Fruit fly (Drosophila melanogaster): Measurements from ENCODE around the gene Arfrp1.
A peak's percentile ranks its signal among the peaks of the same experiment; 100 is the strongest.

Arfrp1 gene

DNA sequence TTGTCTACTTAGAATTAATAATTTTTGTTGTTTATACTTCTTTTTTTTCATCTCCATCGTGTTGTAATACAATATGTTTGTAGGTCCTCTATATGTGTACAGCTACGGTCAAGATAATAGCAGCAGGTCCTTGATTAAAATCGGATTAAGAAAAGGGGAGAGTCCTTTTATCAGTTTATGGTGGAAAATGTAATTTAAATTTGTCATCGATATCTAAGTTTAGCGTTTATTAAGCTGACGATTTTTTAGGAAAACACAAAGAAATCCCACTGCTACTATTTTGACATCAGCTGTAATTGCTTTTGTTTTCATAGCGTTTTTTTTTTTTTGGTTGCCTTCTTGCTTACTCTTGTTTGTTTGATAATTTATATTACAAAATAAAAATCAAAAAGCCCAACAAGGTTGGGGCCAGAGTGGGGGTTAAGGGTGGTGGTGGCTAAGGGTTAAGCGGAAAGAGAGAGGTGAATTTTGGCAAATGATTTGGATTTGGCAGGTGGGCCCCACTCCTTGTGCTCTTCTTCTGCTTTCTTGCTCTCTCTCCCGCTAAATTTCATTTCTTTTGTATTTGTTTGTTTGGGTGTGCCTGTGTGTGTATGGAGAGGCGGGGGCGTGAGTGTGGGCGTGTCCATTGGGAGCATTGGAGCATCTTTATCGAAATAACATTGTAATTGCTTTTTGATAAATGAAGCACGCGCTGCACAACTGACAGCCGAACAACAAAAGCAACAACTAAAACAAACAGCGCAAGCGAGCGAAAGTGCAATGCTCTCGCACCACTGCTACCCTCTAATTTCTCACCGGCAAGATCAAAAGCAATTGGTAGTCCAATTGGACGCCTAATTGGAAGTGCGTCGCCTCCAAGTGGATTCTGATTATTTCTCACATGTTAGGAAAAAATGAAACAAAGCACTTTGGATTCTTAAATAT lies 14.2 kb downstream of the Arfrp1 start (continued):
- TF ChIP-seq PHDP (tag; optimal IDR thresholded peaks at IDR 0.05) (peak; percentile 63), ssp (GFP tag; IDR thresholded peaks at IDR 0.05) (no peak), Sox100B (GFP tag; optimal IDR thresholded peaks at IDR 0.05) (peak; percentile 26), pros (GFP tag; optimal IDR thresholded peaks at IDR 0.05) (no peak), chm (GFP tag; IDR thresholded peaks at IDR 0.05) (no peak), CG12391 (tag; optimal IDR thresholded peaks at IDR 0.05) (peak; percentile 45), CG6791 (GFP tag; IDR thresholded peaks at IDR 0.05; ENCODE audit: partially characterized antibody) (no peak), CG12236 (GFP tag; optimal IDR thresholded peaks at IDR 0.05) (no peak), CG17328 (GFP tag; IDR thresholded peaks at IDR 0.05) (peak; percentile 26; the same call in 1 of the 2 replicates), Sox102F (GFP tag; optimal IDR thresholded peaks at IDR 0.05) (peak; percentile 63), CG3838 (GFP tag; optimal IDR thresholded peaks at IDR 0.05) (no peak), ash1 (GFP tag; optimal IDR thresholded peaks at IDR 0.05) (no peak), CG15696 (tag; optimal IDR thresholded peaks at IDR 0.05) (peak; percentile 8), CG10462 (GFP tag; optimal IDR thresholded peaks at IDR 0.05) (no peak), CG3163 (GFP tag; optimal IDR thresholded peaks at IDR 0.05) (no peak), vfl (GFP tag; optimal IDR thresholded peaks at IDR 0.05) (peak; percentile 7), Hr39 (optimal IDR thresholded peaks at IDR 0.05) (no peak), sug (tag; optimal IDR thresholded peaks at IDR 0.05) (no peak), CG34224 (GFP tag; IDR thresholded peaks at IDR 0.05; ENCODE audit: partially characterized antibody) (no peak), CG4328 (GFP tag; optimal IDR thresholded peaks at IDR 0.05) (no peak), Fer3 (tag; optimal IDR thresholded peaks at IDR 0.05) (peak; percentile 50), jumu (GFP tag; optimal IDR thresholded peaks at IDR 0.05) (no peak), unpg (GFP tag; optimal IDR thresholded peaks at IDR 0.05) (peak; percentile 52), CG1529 (GFP tag; optimal IDR thresholded peaks at IDR 0.05) (no peak), Mes4 (GFP tag; optimal IDR thresholded peaks at IDR 0.05) (peak; percentile 5), da (GFP tag; optimal IDR thresholded peaks at IDR 0.05) (no peak), Dbx (GFP tag; IDR thresholded peaks at IDR 0.05) (no peak), tll (GFP tag; optimal IDR thresholded peaks at IDR 0.05) (no peak), CG8765 (GFP tag; IDR thresholded peaks at IDR 0.05) (no peak), ham (GFP tag; IDR thresholded peaks at IDR 0.05) (no peak), twi (tag; optimal IDR thresholded peaks at IDR 0.05) (no peak), toy (GFP tag; IDR thresholded peaks at IDR 0.05) (no peak), CrebB (tag; optimal IDR thresholded peaks at IDR 0.05) (no peak), gro (GFP tag; optimal IDR thresholded peaks at IDR 0.05) (peak; percentile 7), Nf-YA (GFP tag; IDR thresholded peaks at IDR 0.05) (no peak), Atf6 (GFP tag; IDR thresholded peaks at IDR 0.05) (peak; percentile 37; the same call in 1 of the 2 replicates), gcm2 (GFP tag; optimal IDR thresholded peaks at IDR 0.05) (no peak), CG14710 (tag; optimal IDR thresholded peaks at IDR 0.05) (peak; percentile 41), Lhr (GFP tag; optimal IDR thresholded peaks at IDR 0.05) (no peak), D19B (GFP tag; optimal IDR thresholded peaks at IDR 0.05) (peak; percentile 81), Nf-YB (GFP tag; optimal IDR thresholded peaks at IDR 0.05) (no peak), Dfd (GFP tag; optimal IDR thresholded peaks at IDR 0.05) (no peak), CG11093 (GFP tag; IDR thresholded peaks at IDR 0.05) (no peak), CG2199 (GFP tag; IDR thresholded peaks at IDR 0.05) (no peak), Vsx1 (GFP tag; optimal IDR thresholded peaks at IDR 0.05) (no peak), caup (GFP tag; optimal IDR thresholded peaks at IDR 0.05; ENCODE audit: severe bottlenecking) (no peak), CG12219 (GFP tag; optimal IDR thresholded peaks at IDR 0.05) (peak; percentile 14), CG16863 (GFP tag; optimal IDR thresholded peaks at IDR 0.05) (peak; percentile 0), nom (GFP tag; optimal IDR thresholded peaks at IDR 0.05) (no peak)

All from whole organism, embryonic.